Worm (Caenorhabditis elegans) whole organism, L4 larva: ENCODE measurements around the gene lrpc-1.

Experiments used
- F37D6.2 ChIP-seq: sonication (generic microtip); optimal IDR thresholded peaks from 2 replicates; lab custom pipeline; 2016; ENCODE audit warnings: mild to moderate bottlenecking, missing genetic modification characterization, missing compliant biosample characterization
- ama-1 ChIP-seq: fragments of 150-350 bp; optimal IDR thresholded peaks from 2 replicates; lab custom pipeline; 2014; ENCODE audit warnings: inconsistent platforms, mixed read lengths
- lin-15B ChIP-seq: fragments of 150-350 bp; sonication (generic microtip); optimal IDR thresholded peaks from 3 replicates; lab custom pipeline; 2014; ENCODE audit warnings: missing biosample characterization, missing genetic modification characterization
- lin-39 ChIP-seq: fragments of 150-350 bp; optimal IDR thresholded peaks from 2 replicates; lab custom pipeline; 2014; ENCODE audit warnings: missing biosample characterization, missing genetic modification reagents, missing genetic modification characterization
- mep-1 ChIP-seq: fragments of 150-350 bp; sonication (generic microtip); optimal IDR thresholded peaks from 3 replicates; lab custom pipeline; 2014; ENCODE audit warnings: missing biosample characterization, missing genetic modification characterization
- mes-2 ChIP-seq: sonication (generic microtip); optimal IDR thresholded peaks from 2 replicates; lab custom pipeline; 2016; ENCODE audit warnings: missing genotype, mild to moderate bottlenecking, missing genetic modification characterization, missing compliant biosample characterization; ENCODE audit not compliant: poor library complexity, severe bottlenecking
- nhr-11 ChIP-seq: fragments of 150-350 bp; optimal IDR thresholded peaks from 2 replicates; lab custom pipeline; 2014; ENCODE audit warnings: missing biosample characterization, missing genetic modification characterization
- nhr-77 ChIP-seq: fragments of 150-350 bp; optimal IDR thresholded peaks from 2 replicates; lab custom pipeline; 2014; ENCODE audit warnings: missing biosample characterization, missing genetic modification characterization

DNA sequence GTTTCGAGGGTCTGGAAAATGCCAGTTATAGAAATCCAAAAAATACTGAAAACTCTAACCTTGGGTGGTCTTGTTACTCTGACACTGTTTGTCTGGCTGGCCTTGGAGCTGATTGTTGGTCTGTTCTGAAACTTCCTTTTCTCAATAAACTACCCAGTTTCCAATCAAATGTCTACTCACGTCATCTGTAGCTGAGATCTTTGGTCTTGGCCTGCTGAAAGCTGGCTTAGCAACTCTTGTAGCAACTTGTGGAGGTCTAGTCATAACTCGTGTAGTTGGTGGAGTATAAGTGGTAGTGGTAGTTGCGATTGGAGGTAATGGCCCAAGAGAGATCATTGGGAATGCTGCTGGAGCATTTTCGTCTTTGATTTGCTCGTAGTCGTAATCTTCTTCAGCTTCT, 2.8 kb downstream of the lrpc-1 start:
- TF ChIP-seq mes-2 (tag; lab: Kevin White, UChicago): no peak
- TF ChIP-seq lin-39 (tag; lab: Kevin White, UChicago): no peak
- no peak for TF ChIP-seq F37D6.2 (tag; lab: Kevin White, UChicago)
- no peak for TF ChIP-seq mep-1 (tag; lab: Kevin White, UChicago)
- no peak for TF ChIP-seq nhr-11
- no peak for TF ChIP-seq lin-15B (tag; lab: Kevin White, UChicago)
- no peak for TF ChIP-seq nhr-77 (tag; lab: Kevin White, UChicago)
- no peak for TF ChIP-seq ama-1 (lab: Kevin White, UChicago)
